Fruit fly (Drosophila melanogaster) whole organism, pupa: ENCODE data around the gene CG14400.

Source experiments
- CG10348 ChIP-seq: fragments of 200-800 bp; sonication (Bioruptor generic); IDR thresholded peaks from 2 replicates; pipeline ENCODE4 v1.3.6; 2022; ENCODE audit warnings: missing biosample characterization, missing genetic modification characterization
- CG12605 ChIP-seq: fragments of 200-800 bp; sonication (Bioruptor generic); IDR thresholded peaks from 2 replicates; pipeline ENCODE4 v1.3.6; 2022; ENCODE audit warnings: missing biosample characterization, missing genetic modification characterization
- CG13204 ChIP-seq: fragments of 200-800 bp; sonication (Bioruptor generic); optimal IDR thresholded peaks from 2 replicates; lab custom pipeline; 2018; ENCODE audit warnings: missing biosample characterization, mild to moderate bottlenecking, missing genetic modification characterization, moderate library complexity
- CG14655 ChIP-seq: fragments of 200-800 bp; sonication (Bioruptor generic); optimal IDR thresholded peaks from 3 replicates; lab custom pipeline; 2017; ENCODE audit warnings: mild to moderate bottlenecking, missing biosample characterization, missing genetic modification reagents, missing genetic modification characterization
- CG15710 ChIP-seq: fragments of 200-800 bp; sonication (Bioruptor generic); optimal IDR thresholded peaks from 2 replicates; lab custom pipeline; 2018; ENCODE audit warnings: missing biosample characterization, mild to moderate bottlenecking, missing genetic modification characterization, moderate library complexity
- CG17806 ChIP-seq: fragments of 200-800 bp; sonication (Bioruptor generic); optimal IDR thresholded peaks from 2 replicates; lab custom pipeline; 2018; ENCODE audit warnings: missing biosample characterization, mild to moderate bottlenecking, missing genetic modification characterization, moderate library complexity
- CG32121 ChIP-seq: fragments of 200-800 bp; sonication (Bioruptor generic); IDR thresholded peaks from 2 replicates; pipeline ENCODE4 v1.3.6; 2022; ENCODE audit warnings: missing biosample characterization, missing genetic modification characterization
- CG34367 ChIP-seq: fragments of 200-800 bp; sonication (Bioruptor generic); optimal IDR thresholded peaks from 2 replicates; lab custom pipeline; 2018; ENCODE audit warnings: missing biosample characterization, mild to moderate bottlenecking, missing genetic modification characterization
- CG4496 ChIP-seq: fragments of 200-800 bp; sonication (Bioruptor generic); IDR thresholded peaks from 3 replicates; pipeline ENCODE4 v1.3.6; 2022; ENCODE audit warnings: missing biosample characterization, missing genetic modification characterization
- CG8159 ChIP-seq: fragments of 200-800 bp; sonication (Bioruptor generic); optimal IDR thresholded peaks from 3 replicates; lab custom pipeline; 2018; ENCODE audit warnings: missing biosample characterization, mild to moderate bottlenecking, missing genetic modification characterization, moderate library complexity
- CG8301 ChIP-seq: fragments of 200-800 bp; sonication (Bioruptor generic); optimal IDR thresholded peaks from 2 replicates; lab custom pipeline; 2018; ENCODE audit warnings: missing biosample characterization, mild to moderate bottlenecking, missing genetic modification characterization
- CG9948 ChIP-seq: fragments of 200-800 bp; sonication (Bioruptor generic); optimal IDR thresholded peaks from 2 replicates; lab custom pipeline; 2018; ENCODE audit warnings: missing biosample characterization, mild to moderate bottlenecking, missing genetic modification characterization, moderate library complexity
- D1 ChIP-seq: fragments of 200-800 bp; sonication (Bioruptor generic); optimal IDR thresholded peaks from 2 replicates; lab custom pipeline; 2018; ENCODE audit warnings: missing biosample characterization, mild to moderate bottlenecking, missing genetic modification characterization, moderate library complexity
- EcR ChIP-seq: fragments of 200-800 bp; sonication (Bioruptor generic); optimal IDR thresholded peaks from 3 replicates; lab custom pipeline; 2019; ENCODE audit warnings: missing biosample characterization, missing genetic modification characterization, mild to moderate bottlenecking, moderate library complexity, missing genetic modification reagents
- Ets98B ChIP-seq: fragments of 200-800 bp; sonication (Bioruptor generic); IDR thresholded peaks from 2 replicates; pipeline ENCODE4 v1.3.6; 2022; ENCODE audit warnings: missing biosample characterization, missing genetic modification characterization
- Pif1A ChIP-seq: fragments of 200-800 bp; sonication (Bioruptor generic); optimal IDR thresholded peaks from 3 replicates; lab custom pipeline; 2016; ENCODE audit warnings: missing biosample characterization, missing genetic modification characterization
- Pif1B ChIP-seq: fragments of 200-800 bp; sonication (Bioruptor generic); optimal IDR thresholded peaks from 3 replicates; lab custom pipeline; 2016; ENCODE audit warnings: missing biosample characterization, missing genetic modification characterization
- Snoo ChIP-seq: fragments of 200-800 bp; sonication (Bioruptor generic); optimal IDR thresholded peaks from 3 replicates; lab custom pipeline; 2017; ENCODE audit warnings: missing biosample characterization, mild to moderate bottlenecking, missing genetic modification characterization, inconsistent platforms
- fd96Ca ChIP-seq: fragments of 200-800 bp; sonication (Bioruptor generic); IDR thresholded peaks from 3 replicates; pipeline ENCODE4 v1.3.6; 2022; ENCODE audit warnings: missing biosample characterization, missing genetic modification characterization
- gl ChIP-seq: fragments of 200-800 bp; sonication (Bioruptor generic); optimal IDR thresholded peaks from 2 replicates; lab custom pipeline; 2018; ENCODE audit warnings: missing biosample characterization, mild to moderate bottlenecking, missing genetic modification characterization
- rn ChIP-seq: fragments of 200-800 bp; sonication (Bioruptor generic); IDR thresholded peaks from 2 replicates; pipeline ENCODE4 v1.3.6; 2022; ENCODE audit warnings: missing biosample characterization, missing genetic modification characterization

The CG14400 gene

dm6 chr2L:20857791-20858190, at the start of gene CG14400:
TSS of gene CG14400 (minus strand) at chr2L:20857891.
- TF ChIP-seq CG34367 (tag; lab: Kevin White, UChicago) (no peak), CG8159 (no peak), CG9948 (tag; lab: Kevin White, UChicago) (no peak), CG12605 (no peak), CG10348 (GFP tag; lab: Robert Waterston, UW) (no peak)

DNA sequence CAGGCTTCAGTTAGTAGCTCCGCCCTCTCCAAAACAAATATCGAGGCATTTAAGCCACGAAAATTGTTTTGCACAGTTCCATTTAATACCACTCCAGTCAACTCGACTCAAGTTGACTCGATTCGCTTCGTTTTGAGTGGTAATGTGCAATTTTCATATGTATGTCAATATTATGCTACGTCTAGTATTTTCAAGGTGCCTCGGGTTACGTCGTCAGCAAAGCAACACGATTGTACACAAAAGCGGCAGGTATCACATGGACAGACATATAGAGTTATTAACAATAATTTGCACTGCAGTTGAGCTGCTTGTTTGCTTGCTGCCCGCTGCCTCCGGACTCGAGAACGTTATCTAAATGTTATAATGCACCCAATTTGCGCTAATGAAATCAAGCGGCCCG, 47.3 kb upstream of the CG14400 start:
- TF ChIP-seq D1 (tag; lab: Kevin White, UChicago), result no peak
- TF ChIP-seq CG32121 (GFP tag; lab: Robert Waterston, UW), result no peak
- TF ChIP-seq CG12605, result no peak
- TF ChIP-seq EcR, result no peak
- no peak for TF ChIP-seq Snoo (tag; lab: Kevin White, UChicago)
- no peak for TF ChIP-seq gl
- no peak for TF ChIP-seq CG17806 (tag; lab: Kevin White, UChicago)
- TF ChIP-seq CG14655 (GFP tag; lab: Kevin White, UChicago), result no peak
- TF ChIP-seq CG8159, result no peak
- no peak for TF ChIP-seq CG13204
- no peak for TF ChIP-seq CG15710 (tag; lab: Kevin White, UChicago)
- TF ChIP-seq CG34367 (tag; lab: Kevin White, UChicago), result no peak
- no peak for TF ChIP-seq fd96Ca (GFP tag; lab: Robert Waterston, UW)
- TF ChIP-seq rn, result no peak
- TF ChIP-seq Ets98B (GFP tag; lab: Robert Waterston, UW), result no peak
- TF ChIP-seq CG9948 (tag; lab: Kevin White, UChicago), result no peak
- no peak for TF ChIP-seq Pif1A
- no peak for TF ChIP-seq CG4496
- no peak for TF ChIP-seq Pif1B (GFP tag; lab: Kevin White, UChicago)

dm6 chr2L:20904327-20904726, 46.6 kb upstream of the CG14400 start:
- no peak for TF ChIP-seq D1 (tag; lab: Kevin White, UChicago)
- no peak for TF ChIP-seq CG17806 (tag; lab: Kevin White, UChicago)
- no peak for TF ChIP-seq fd96Ca (GFP tag; lab: Robert Waterston, UW)
- no peak for TF ChIP-seq Pif1B (GFP tag; lab: Kevin White, UChicago)
- no peak for TF ChIP-seq CG4496
- no peak for TF ChIP-seq CG34367 (tag; lab: Kevin White, UChicago)
- no peak for TF ChIP-seq CG32121 (GFP tag; lab: Robert Waterston, UW)
- TF ChIP-seq CG8301 (tag; lab: Kevin White, UChicago), result no peak
- no peak for TF ChIP-seq Pif1A
- TF ChIP-seq EcR, result no peak
- no peak for TF ChIP-seq CG8159
- no peak for TF ChIP-seq gl
- no peak for TF ChIP-seq CG15710 (tag; lab: Kevin White, UChicago)
- TF ChIP-seq CG10348 (GFP tag; lab: Robert Waterston, UW), result no peak
- TF ChIP-seq CG12605, result no peak

DNA sequence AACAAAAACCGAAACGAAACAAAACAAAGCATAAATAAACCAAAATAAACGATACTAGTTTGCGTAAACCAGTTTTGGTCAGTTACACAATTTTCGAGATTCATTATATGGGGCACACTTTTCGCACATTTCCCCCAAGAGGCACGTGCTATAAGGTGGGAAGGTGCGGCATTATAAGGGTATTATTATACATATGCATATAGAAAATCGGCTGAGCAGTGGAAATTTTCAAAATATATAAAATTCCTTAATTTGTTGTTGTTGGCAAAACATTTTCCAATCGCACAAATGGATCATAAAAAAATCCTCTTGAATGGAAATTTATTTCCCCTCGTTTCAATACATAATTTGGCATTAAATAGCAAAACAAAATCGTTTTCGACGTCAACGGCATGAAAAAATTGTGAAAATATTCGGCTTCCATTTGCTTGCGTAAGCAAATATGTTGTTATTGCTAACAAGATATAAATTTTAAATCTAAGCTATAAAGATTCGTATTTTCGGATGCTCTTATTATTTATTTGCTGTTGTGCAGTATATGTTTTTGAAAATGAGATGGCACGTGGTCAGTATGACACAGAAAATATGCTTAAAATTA, 40.9 kb upstream of the CG14400 start:
- TF ChIP-seq D1 (tag; lab: Kevin White, UChicago), result peak; percentile 28
- TF ChIP-seq gl, result no peak

DNA sequence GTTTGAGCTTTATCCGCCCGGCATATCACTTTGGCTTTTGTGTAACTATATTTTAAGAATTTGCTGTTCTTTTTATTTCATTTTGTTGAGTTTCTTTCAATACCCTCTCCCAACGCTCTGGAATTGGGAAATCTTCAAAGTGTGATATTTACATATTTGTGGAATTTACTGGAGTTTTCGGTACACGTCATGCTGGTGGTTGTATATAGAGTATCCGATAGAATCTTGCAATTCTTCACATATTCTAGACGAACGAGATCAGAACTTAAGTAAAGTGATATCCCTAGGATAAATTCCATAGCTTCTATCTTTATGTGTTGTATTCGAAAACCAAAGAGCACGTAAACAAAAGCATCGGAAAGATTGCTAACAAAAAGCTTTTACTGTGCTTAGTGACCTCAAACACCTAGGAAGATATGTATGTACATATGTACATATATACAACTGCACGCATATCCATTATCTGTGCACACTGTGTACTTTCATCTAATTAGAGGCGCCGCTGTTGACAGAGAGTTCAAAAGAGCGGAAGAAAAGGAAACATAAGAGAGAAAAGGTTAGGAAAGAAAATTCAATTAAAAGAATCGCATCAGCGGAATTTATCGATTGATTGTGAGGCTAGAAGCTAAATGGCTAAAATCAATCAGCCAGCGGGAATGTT, 39.1 kb upstream of the CG14400 start:
- TF ChIP-seq fd96Ca (GFP tag; lab: Robert Waterston, UW) (no peak), CG12605 (no peak), EcR (no peak), CG15710 (tag; lab: Kevin White, UChicago) (no peak), Pif1A (no peak), CG8159 (no peak), Pif1B (GFP tag; lab: Kevin White, UChicago) (no peak), CG17806 (tag; lab: Kevin White, UChicago) (no peak), rn (no peak), Ets98B (GFP tag; lab: Robert Waterston, UW) (no peak), CG34367 (tag; lab: Kevin White, UChicago) (no peak), gl (no peak), Snoo (tag; lab: Kevin White, UChicago) (no peak), CG32121 (GFP tag; lab: Robert Waterston, UW) (no peak), CG10348 (GFP tag; lab: Robert Waterston, UW) (no peak), D1 (tag; lab: Kevin White, UChicago) (no peak)

- TF ChIP-seq CG12605 (peak; percentile 73), CG17806 (tag; lab: Kevin White, UChicago) (no peak), CG32121 (GFP tag; lab: Robert Waterston, UW) (peak; percentile 16; the same call in 1 of the 2 replicates), CG8159 (peak; percentile 9), CG10348 (GFP tag; lab: Robert Waterston, UW) (no peak), CG8301 (tag; lab: Kevin White, UChicago) (peak; percentile 40), CG9948 (tag; lab: Kevin White, UChicago) (no peak), CG14655 (GFP tag; lab: Kevin White, UChicago) (peak; percentile 58), CG4496 (peak; percentile 77), Ets98B (GFP tag; lab: Robert Waterston, UW) (peak; percentile 61), D1 (tag; lab: Kevin White, UChicago) (peak; percentile 43), gl (peak; percentile 59), CG34367 (tag; lab: Kevin White, UChicago) (peak; percentile 38), Snoo (tag; lab: Kevin White, UChicago) (no peak), CG15710 (tag; lab: Kevin White, UChicago) (peak; percentile 9), Pif1A (peak; percentile 29)
- TF ChIP-seq, all 21 proteins: peak for 12
Observed at dm6 chr2L:20891188-20891587, 33.5 kb upstream of the CG14400 start.
